Worm (Caenorhabditis elegans) whole organism, L2 larva: Measurements from ENCODE around the gene fbxb-48.

ENCODE experiments used
- F13H6.1 ChIP-seq: sonication (generic microtip); optimal IDR thresholded peaks from 2 replicates; lab custom pipeline; 2016; ENCODE audit warnings: missing genetic modification characterization, missing compliant biosample characterization
- aly-2 ChIP-seq: fragments of 150-350 bp; optimal IDR thresholded peaks from 2 replicates; lab custom pipeline; 2014; ENCODE audit warnings: missing biosample characterization, missing genetic modification characterization
- ceh-16 ChIP-seq: fragments of 150-350 bp; optimal IDR thresholded peaks from 2 replicates; lab custom pipeline; 2014; ENCODE audit warnings: missing biosample characterization, missing genetic modification characterization
- dmd-4 ChIP-seq: sonication (generic microtip); optimal IDR thresholded peaks from 2 replicates; lab custom pipeline; 2017; ENCODE audit warnings: missing biosample characterization, missing genetic modification characterization
- lin-13 ChIP-seq: fragments of 150-350 bp; optimal IDR thresholded peaks from 2 replicates; lab custom pipeline; 2014; ENCODE audit warnings: missing biosample characterization, missing genetic modification reagents, missing genetic modification characterization
- lsy-2 ChIP-seq, 2 experiments: fragments of 150-350 bp in 1 of 2; sonication (generic microtip) in 1 of 2; optimal IDR thresholded peaks; 2 replicates each; lab custom pipeline; 2014 to 2017; ENCODE audit warnings: missing biosample characterization in 2 of 2, missing genetic modification characterization in 2 of 2
- nhr-10 ChIP-seq: sonication (generic microtip); optimal IDR thresholded peaks from 2 replicates; lab custom pipeline; 2017; ENCODE audit warnings: missing biosample characterization, missing genetic modification characterization
- nhr-25 ChIP-seq: fragments of 150-350 bp; sonication (generic microtip); optimal IDR thresholded peaks from 3 replicates; lab custom pipeline; 2014; ENCODE audit warnings: missing biosample characterization, missing genetic modification characterization
- snpc-4 ChIP-seq: fragments of 150-350 bp; optimal IDR thresholded peaks from 2 replicates; lab custom pipeline; 2014; ENCODE audit warnings: missing biosample characterization, missing genetic modification characterization
- unc-55 ChIP-seq: fragments of 150-350 bp; sonication (generic microtip); optimal IDR thresholded peaks from 3 replicates; lab custom pipeline; 2014; ENCODE audit warnings: missing biosample characterization, missing genetic modification reagents, missing genetic modification characterization
- unc-62 ChIP-seq: fragments of 150-350 bp; optimal IDR thresholded peaks from 2 replicates; lab custom pipeline; 2014; ENCODE audit warnings: missing biosample characterization, missing genetic modification reagents, missing genetic modification characterization

DNA sequence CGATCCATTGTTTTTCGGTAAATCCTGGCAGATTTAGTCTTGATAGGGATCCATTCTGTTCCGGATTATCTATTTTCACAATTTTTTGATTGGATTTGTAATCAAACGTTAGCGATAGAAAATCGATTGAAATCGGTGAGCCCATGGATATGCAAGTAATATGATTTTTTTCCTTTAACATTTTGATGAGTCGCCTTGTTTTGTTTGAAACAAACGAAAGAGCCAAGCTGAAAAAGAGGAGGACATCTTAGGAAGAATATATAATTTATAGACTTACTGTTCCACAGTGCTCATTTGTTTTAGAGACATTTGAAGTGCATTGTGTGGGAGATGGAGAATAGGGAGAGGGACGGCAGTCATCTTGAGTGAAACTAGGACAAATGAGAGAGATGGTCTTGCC, 30.2 kb downstream of the fbxb-48 start, which contains the start of the genes fbxb-18 and fbxb-19:
- no peak for TF ChIP-seq nhr-25
- TF ChIP-seq unc-55 (GFP tag; lab: Kevin White, UChicago), result no peak
- TF ChIP-seq ceh-16 (tag; lab: Kevin White, UChicago), result no peak
- TF ChIP-seq aly-2 (tag; lab: Kevin White, UChicago), result no peak
- no peak for TF ChIP-seq lin-13
- TF ChIP-seq lsy-2 (tag; optimal IDR thresholded peaks at IDR 0.05; lab: Kevin White, UChicago), result no peak
- no peak for TF ChIP-seq F13H6.1
- no peak for TF ChIP-seq dmd-4 (tag; lab: Kevin White, UChicago)
- TF ChIP-seq unc-62 (GFP tag; lab: Kevin White, UChicago), result no peak
- TF ChIP-seq nhr-10 (tag; lab: Kevin White, UChicago), result no peak
- TF ChIP-seq snpc-4 (tag; lab: Kevin White, UChicago), result no peak
